Fruit fly (Drosophila melanogaster) whole organism, wandering third instar larva: ENCODE data around the gene CG1789.

Experiments
- Abd-B ChIP-seq: fragments of >200 bp; optimal IDR thresholded peaks from 2 replicates; lab custom pipeline; 2017; ENCODE audit warnings: missing biosample characterization, missing genetic modification characterization
- CG32264 ChIP-seq: fragments of 200-800 bp; sonication (Bioruptor generic); optimal IDR thresholded peaks from 2 replicates; lab custom pipeline; 2016; ENCODE audit warnings: missing biosample characterization, missing genetic modification characterization
- CG9705 ChIP-seq: fragments of 200-800 bp; sonication (Bioruptor generic); optimal IDR thresholded peaks from 2 replicates; lab custom pipeline; 2018; ENCODE audit warnings: missing biosample characterization, mild to moderate bottlenecking, missing genetic modification characterization
- CrebA ChIP-seq: fragments of 200-800 bp; sonication (Bioruptor generic); optimal IDR thresholded peaks from 2 replicates; lab custom pipeline; 2016; ENCODE audit warnings: missing biosample characterization, mild to moderate bottlenecking, missing genetic modification characterization, borderline replicate concordance
- Dfd ChIP-seq: fragments of >200 bp; optimal IDR thresholded peaks from 2 replicates; lab custom pipeline; 2017; ENCODE audit warnings: missing biosample characterization, missing genetic modification characterization
- Dif ChIP-seq: fragments of 200-275, 200-300 bp; sonication (Bioruptor generic); optimal IDR thresholded peaks from 2 replicates; lab custom pipeline; 2018; ENCODE audit warnings: missing biosample characterization, missing genetic modification characterization; ENCODE audit not compliant: partially characterized antibody
- GATAd ChIP-seq: sonication (Bioruptor generic); optimal IDR thresholded peaks from 2 replicates; lab custom pipeline; 2016; ENCODE audit warnings: missing biosample characterization, missing genetic modification characterization
- Hr78 ChIP-seq: fragments of >200 bp; optimal IDR thresholded peaks from 2 replicates; lab custom pipeline; 2017; ENCODE audit warnings: missing biosample characterization, missing genetic modification characterization
- Jra ChIP-seq: sonication (Bioruptor generic); optimal IDR thresholded peaks from 2 replicates; lab custom pipeline; 2016; ENCODE audit warnings: missing biosample characterization, missing genetic modification characterization
- Myc ChIP-seq: fragments of >200 bp; optimal IDR thresholded peaks from 2 replicates; lab custom pipeline; 2017
- N ChIP-seq: fragments of >200 bp; optimal IDR thresholded peaks from 2 replicates; lab custom pipeline; 2018; ENCODE audit warnings: missing biosample characterization, missing external identifiers, missing genetic modification characterization
- OdsH ChIP-seq: fragments of 200-800 bp; sonication (Bioruptor generic); optimal IDR thresholded peaks from 2 replicates; lab custom pipeline; 2016; ENCODE audit warnings: missing biosample characterization, mild to moderate bottlenecking, missing genetic modification characterization
- Rel ChIP-seq, 2 experiments: fragments of 200-800 bp; sonication (Bioruptor generic) in 1 of 2; optimal IDR thresholded peaks; 2 replicates in 1 of 2; 3 replicates in 1 of 2; lab custom pipeline; 2016 to 2019; ENCODE audit warnings: mild to moderate bottlenecking in 2 of 2, missing biosample characterization in 2 of 2, missing genetic modification characterization in 2 of 2, moderate library complexity in 1 of 2
- Sp1 ChIP-seq: fragments of 200-800 bp; sonication (Bioruptor generic); optimal IDR thresholded peaks from 3 replicates; lab custom pipeline; 2019; ENCODE audit warnings: missing biosample characterization, mild to moderate bottlenecking, missing genetic modification characterization, moderate library complexity
- Vsx2 ChIP-seq: fragments of 200-300, 225-300 bp; sonication (Bioruptor generic); optimal IDR thresholded peaks from 2 replicates; lab custom pipeline; 2018; ENCODE audit warnings: missing biosample characterization, missing genetic modification characterization; ENCODE audit not compliant: partially characterized antibody
- br ChIP-seq: fragments of 200-800 bp; sonication (Bioruptor generic); optimal IDR thresholded peaks from 2 replicates; lab custom pipeline; 2016; ENCODE audit warnings: missing biosample characterization, missing genetic modification characterization
- brk ChIP-seq: fragments of 200-800 bp; sonication (Bioruptor generic); optimal IDR thresholded peaks from 2 replicates; lab custom pipeline; 2016; ENCODE audit warnings: missing biosample characterization, mild to moderate bottlenecking, missing genetic modification characterization
- dl ChIP-seq, 2 experiments: fragments of 175-275, 200-275 bp in 1 of 2; fragments of 200-275 bp in 1 of 2; sonication (Bioruptor generic); optimal IDR thresholded peaks; lab custom pipeline; 2018; ENCODE audit warnings: mild to moderate bottlenecking in 2 of 2, missing biosample characterization in 2 of 2, missing genetic modification characterization in 2 of 2, moderate library complexity in 2 of 2; ENCODE audit not compliant: partially characterized antibody in 2 of 2, insufficient read depth in 1 of 2
- dmrt93B ChIP-seq: fragments of 200-800 bp; sonication (Bioruptor generic); optimal IDR thresholded peaks from 2 replicates; lab custom pipeline; 2018; ENCODE audit warnings: missing biosample characterization, mild to moderate bottlenecking, missing genetic modification characterization
- dsf ChIP-seq: sonication (Bioruptor generic); optimal IDR thresholded peaks from 2 replicates; lab custom pipeline; 2016; ENCODE audit warnings: missing biosample characterization, missing genetic modification characterization, borderline replicate concordance
- ey ChIP-seq: fragments of 200-800 bp; sonication (Bioruptor generic); optimal IDR thresholded peaks from 2 replicates; lab custom pipeline; 2016; ENCODE audit warnings: missing biosample characterization, missing genetic modification characterization
- foxo ChIP-seq, 2 experiments: fragments of 200-800 bp; sonication (Bioruptor generic); optimal IDR thresholded peaks; 2 replicates in 1 of 2; 3 replicates in 1 of 2; lab custom pipeline; 2016 to 2017; ENCODE audit warnings: missing biosample characterization in 2 of 2, missing genetic modification characterization in 2 of 2
- h ChIP-seq: fragments of 200-800 bp; sonication (Bioruptor generic); optimal IDR thresholded peaks from 3 replicates; lab custom pipeline; 2016; ENCODE audit warnings: missing biosample characterization, mild to moderate bottlenecking, missing genetic modification characterization
- jim ChIP-seq: fragments of 175-275, 200-325 bp; sonication (Bioruptor generic); optimal IDR thresholded peaks from 2 replicates; lab custom pipeline; 2016; ENCODE audit warnings: missing biosample characterization, mild to moderate bottlenecking, missing genetic modification characterization
- pan ChIP-seq: fragments of >200 bp; optimal IDR thresholded peaks from 2 replicates; lab custom pipeline; 2017
- psq ChIP-seq: fragments of 200-800 bp; sonication (Bioruptor generic); optimal IDR thresholded peaks from 3 replicates; lab custom pipeline; 2017; ENCODE audit warnings: missing biosample characterization, mild to moderate bottlenecking, missing genetic modification characterization, moderate library complexity
- rgr ChIP-seq: fragments of 200-800 bp; sonication (Bioruptor generic); optimal IDR thresholded peaks from 3 replicates; lab custom pipeline; 2016; ENCODE audit warnings: missing biosample characterization, mild to moderate bottlenecking, missing genetic modification characterization
- sage ChIP-seq: fragments of 200-800 bp; sonication (Bioruptor generic); optimal IDR thresholded peaks from 2 replicates; lab custom pipeline; 2016; ENCODE audit warnings: missing biosample characterization, mild to moderate bottlenecking, missing genetic modification characterization
- sv ChIP-seq: fragments of 200-800 bp; sonication (Bioruptor generic); optimal IDR thresholded peaks from 3 replicates; lab custom pipeline; 2016; ENCODE audit warnings: missing biosample characterization, missing genetic modification characterization
- tai ChIP-seq: sonication (Bioruptor generic); optimal IDR thresholded peaks from 2 replicates; lab custom pipeline; 2016; ENCODE audit warnings: missing biosample characterization, missing genetic modification characterization
- usp ChIP-seq: fragments of >200 bp; optimal IDR thresholded peaks from 2 replicates; lab custom pipeline; 2017; ENCODE audit warnings: missing biosample characterization, missing genetic modification characterization
- woc ChIP-seq: sonication (Bioruptor generic); optimal IDR thresholded peaks from 2 replicates; lab custom pipeline; 2016; ENCODE audit warnings: missing biosample characterization, mild to moderate bottlenecking, missing genetic modification characterization

The CG1789 gene

dm6 chrX:8731464-8731863 is 11.1 kb downstream of the CG1789 start:
- TF ChIP-seq rgr (no peak), brk (GFP tag; lab: Kevin White, UChicago) (no peak), CG32264 (GFP tag; lab: Kevin White, UChicago) (no peak), Dfd (GFP tag; lab: Kevin White, UChicago) (no peak), psq (no peak), Dif (GFP tag; lab: Kevin White, UChicago) (no peak), usp (GFP tag; lab: Kevin White, UChicago) (no peak), br (GFP tag; lab: Kevin White, UChicago) (no peak), sage (GFP tag; lab: Kevin White, UChicago) (no peak), Hr78 (GFP tag; lab: Kevin White, UChicago) (no peak), pan (lab: Kevin White, UChicago) (no peak), woc (GFP tag; lab: Kevin White, UChicago) (no peak), Jra (GFP tag; lab: Kevin White, UChicago) (no peak), h (GFP tag; lab: Kevin White, UChicago) (no peak), CrebA (no peak), ey (no peak)
- TF ChIP-seq, all 38 proteins: peak for 0

- TF ChIP-seq Jra (GFP tag; lab: Kevin White, UChicago) = no peak
Observed at dm6 chrX:8732379-8732778, 12.1 kb downstream of the CG1789 start.

dm6 chrX:8743456-8743965 is 23.2 kb downstream of the CG1789 start:
- TF ChIP-seq woc (GFP tag; lab: Kevin White, UChicago) = no peak
- TF ChIP-seq Dfd (GFP tag; lab: Kevin White, UChicago) = peak; percentile 71

- TF ChIP-seq Sp1 = no peak
- TF ChIP-seq dl (GFP tag; optimal IDR thresholded peaks at IDR 0.05; lab: Kevin White, UChicago; ENCODE audit: insufficient read depth in 1 of 2, partially characterized antibody in 2 of 2) = no peak
- TF ChIP-seq brk (GFP tag; lab: Kevin White, UChicago) = no peak
- no peak for TF ChIP-seq Rel (GFP tag; optimal IDR thresholded peaks at IDR 0.05; lab: Kevin White, UChicago)
- TF ChIP-seq Rel (tag; optimal IDR thresholded peaks at IDR 0.05; lab: Kevin White, UChicago) = no peak
- no peak for TF ChIP-seq br (GFP tag; lab: Kevin White, UChicago)
- no peak for TF ChIP-seq foxo (GFP tag; optimal IDR thresholded peaks at IDR 0.05; lab: Kevin White, UChicago)
- no peak for TF ChIP-seq CG32264 (GFP tag; lab: Kevin White, UChicago)
- no peak for TF ChIP-seq Vsx2
- no peak for TF ChIP-seq dsf (GFP tag; lab: Kevin White, UChicago)
- TF ChIP-seq dmrt93B = no peak
- TF ChIP-seq jim (GFP tag; lab: Kevin White, UChicago) = no peak
- no peak for TF ChIP-seq pan (lab: Kevin White, UChicago)
- TF ChIP-seq usp (GFP tag; lab: Kevin White, UChicago) = no peak
- TF ChIP-seq GATAd = no peak
- no peak for TF ChIP-seq h (GFP tag; lab: Kevin White, UChicago)
- TF ChIP-seq Dif (GFP tag; lab: Kevin White, UChicago) = no peak
- TF ChIP-seq OdsH = no peak
- no peak for TF ChIP-seq tai
- TF ChIP-seq CG9705 (GFP tag; lab: Kevin White, UChicago) = no peak
Observed at dm6 chrX:8746933-8747332, 26.6 kb downstream of the CG1789 start.

dm6 chrX:8747627-8748026 is 27.3 kb downstream of the CG1789 start:
- TF ChIP-seq foxo (GFP tag; optimal IDR thresholded peaks at IDR 0.05; lab: Kevin White, UChicago) (no peak), brk (GFP tag; lab: Kevin White, UChicago) (no peak), CrebA (no peak), Sp1 (no peak), OdsH (no peak), woc (GFP tag; lab: Kevin White, UChicago) (no peak), sv (GFP tag; lab: Kevin White, UChicago) (no peak), Dfd (GFP tag; lab: Kevin White, UChicago) (no peak), Abd-B (GFP tag; lab: Kevin White, UChicago) (no peak), ey (no peak), Rel (GFP tag; optimal IDR thresholded peaks at IDR 0.05; lab: Kevin White, UChicago) (no peak), Rel (tag; optimal IDR thresholded peaks at IDR 0.05; lab: Kevin White, UChicago) (no peak), N (GFP tag; lab: Kevin White, UChicago) (no peak), Myc (lab: Kevin White, UChicago) (no peak)
- TF ChIP-seq, all 38 proteins: peak for 0
